Fruit fly (Drosophila melanogaster) whole organism, pupa: ENCODE measurements around the gene Lamtor1.

ENCODE experiments used
- CG10348 ChIP-seq: fragments of 200-800 bp; sonication (Bioruptor generic); IDR thresholded peaks from 2 replicates; pipeline ENCODE4 v1.3.6; 2022; ENCODE audit warnings: missing biosample characterization, missing genetic modification characterization
- CG12605 ChIP-seq: fragments of 200-800 bp; sonication (Bioruptor generic); IDR thresholded peaks from 2 replicates; pipeline ENCODE4 v1.3.6; 2022; ENCODE audit warnings: missing biosample characterization, missing genetic modification characterization
- CG13204 ChIP-seq: fragments of 200-800 bp; sonication (Bioruptor generic); optimal IDR thresholded peaks from 2 replicates; lab custom pipeline; 2018; ENCODE audit warnings: missing biosample characterization, mild to moderate bottlenecking, missing genetic modification characterization, moderate library complexity
- CG14655 ChIP-seq: fragments of 200-800 bp; sonication (Bioruptor generic); optimal IDR thresholded peaks from 3 replicates; lab custom pipeline; 2017; ENCODE audit warnings: mild to moderate bottlenecking, missing biosample characterization, missing genetic modification reagents, missing genetic modification characterization
- CG15710 ChIP-seq: fragments of 200-800 bp; sonication (Bioruptor generic); optimal IDR thresholded peaks from 2 replicates; lab custom pipeline; 2018; ENCODE audit warnings: missing biosample characterization, mild to moderate bottlenecking, missing genetic modification characterization, moderate library complexity
- CG17806 ChIP-seq: fragments of 200-800 bp; sonication (Bioruptor generic); optimal IDR thresholded peaks from 2 replicates; lab custom pipeline; 2018; ENCODE audit warnings: missing biosample characterization, mild to moderate bottlenecking, missing genetic modification characterization, moderate library complexity
- CG32121 ChIP-seq: fragments of 200-800 bp; sonication (Bioruptor generic); IDR thresholded peaks from 2 replicates; pipeline ENCODE4 v1.3.6; 2022; ENCODE audit warnings: missing biosample characterization, missing genetic modification characterization
- CG34367 ChIP-seq: fragments of 200-800 bp; sonication (Bioruptor generic); optimal IDR thresholded peaks from 2 replicates; lab custom pipeline; 2018; ENCODE audit warnings: missing biosample characterization, mild to moderate bottlenecking, missing genetic modification characterization
- CG4496 ChIP-seq: fragments of 200-800 bp; sonication (Bioruptor generic); IDR thresholded peaks from 3 replicates; pipeline ENCODE4 v1.3.6; 2022; ENCODE audit warnings: missing biosample characterization, missing genetic modification characterization
- CG8159 ChIP-seq: fragments of 200-800 bp; sonication (Bioruptor generic); optimal IDR thresholded peaks from 3 replicates; lab custom pipeline; 2018; ENCODE audit warnings: missing biosample characterization, mild to moderate bottlenecking, missing genetic modification characterization, moderate library complexity
- CG8301 ChIP-seq: fragments of 200-800 bp; sonication (Bioruptor generic); optimal IDR thresholded peaks from 2 replicates; lab custom pipeline; 2018; ENCODE audit warnings: missing biosample characterization, mild to moderate bottlenecking, missing genetic modification characterization
- CG9948 ChIP-seq: fragments of 200-800 bp; sonication (Bioruptor generic); optimal IDR thresholded peaks from 2 replicates; lab custom pipeline; 2018; ENCODE audit warnings: missing biosample characterization, mild to moderate bottlenecking, missing genetic modification characterization, moderate library complexity
- D1 ChIP-seq: fragments of 200-800 bp; sonication (Bioruptor generic); optimal IDR thresholded peaks from 2 replicates; lab custom pipeline; 2018; ENCODE audit warnings: missing biosample characterization, mild to moderate bottlenecking, missing genetic modification characterization, moderate library complexity
- EcR ChIP-seq: fragments of 200-800 bp; sonication (Bioruptor generic); optimal IDR thresholded peaks from 3 replicates; lab custom pipeline; 2019; ENCODE audit warnings: missing biosample characterization, missing genetic modification characterization, mild to moderate bottlenecking, moderate library complexity, missing genetic modification reagents
- Ets98B ChIP-seq: fragments of 200-800 bp; sonication (Bioruptor generic); IDR thresholded peaks from 2 replicates; pipeline ENCODE4 v1.3.6; 2022; ENCODE audit warnings: missing biosample characterization, missing genetic modification characterization
- Pif1A ChIP-seq: fragments of 200-800 bp; sonication (Bioruptor generic); optimal IDR thresholded peaks from 3 replicates; lab custom pipeline; 2016; ENCODE audit warnings: missing biosample characterization, missing genetic modification characterization
- Pif1B ChIP-seq: fragments of 200-800 bp; sonication (Bioruptor generic); optimal IDR thresholded peaks from 3 replicates; lab custom pipeline; 2016; ENCODE audit warnings: missing biosample characterization, missing genetic modification characterization
- Snoo ChIP-seq: fragments of 200-800 bp; sonication (Bioruptor generic); optimal IDR thresholded peaks from 3 replicates; lab custom pipeline; 2017; ENCODE audit warnings: missing biosample characterization, mild to moderate bottlenecking, missing genetic modification characterization, inconsistent platforms
- fd96Ca ChIP-seq: fragments of 200-800 bp; sonication (Bioruptor generic); IDR thresholded peaks from 3 replicates; pipeline ENCODE4 v1.3.6; 2022; ENCODE audit warnings: missing biosample characterization, missing genetic modification characterization
- gl ChIP-seq: fragments of 200-800 bp; sonication (Bioruptor generic); optimal IDR thresholded peaks from 2 replicates; lab custom pipeline; 2018; ENCODE audit warnings: missing biosample characterization, mild to moderate bottlenecking, missing genetic modification characterization
- rn ChIP-seq: fragments of 200-800 bp; sonication (Bioruptor generic); IDR thresholded peaks from 2 replicates; pipeline ENCODE4 v1.3.6; 2022; ENCODE audit warnings: missing biosample characterization, missing genetic modification characterization

The Lamtor1 gene

DNA sequence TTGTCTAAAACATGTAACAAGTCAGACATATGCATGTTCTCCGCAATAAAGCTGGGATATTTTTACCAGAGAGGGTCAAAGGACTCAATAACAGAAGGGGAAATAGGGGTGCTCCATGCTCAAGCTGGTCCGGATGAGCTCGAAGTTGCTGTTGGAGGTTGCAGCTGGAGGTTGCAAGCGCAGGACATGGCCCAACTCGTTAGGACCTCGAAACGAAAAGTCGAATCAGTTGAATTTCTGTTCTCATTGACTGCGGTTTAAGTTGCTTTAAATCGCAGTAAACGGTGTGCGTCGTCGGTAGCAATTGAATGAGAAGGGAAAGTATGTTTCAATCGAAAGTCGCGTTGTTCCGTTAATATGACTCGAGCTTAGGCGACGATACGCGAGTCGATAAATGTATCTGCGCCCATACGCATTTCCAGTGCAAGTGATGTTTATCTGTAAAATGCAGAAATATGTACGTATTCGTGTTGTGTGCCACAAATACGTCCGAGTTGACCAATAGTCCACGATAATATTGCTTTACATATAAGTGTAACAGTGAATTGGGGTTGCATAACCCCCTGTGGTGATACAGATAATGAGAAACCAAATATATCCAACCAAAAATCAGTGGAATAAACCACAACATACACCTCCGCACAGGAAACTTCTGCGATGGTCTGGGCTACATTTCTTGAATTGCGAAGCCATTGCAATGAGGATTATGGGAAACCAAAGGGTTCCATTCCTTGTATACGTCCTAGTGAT lies 23.6 kb downstream of the Lamtor1 start, which contains the start of gene kug:
kug (plus strand) TSS at position 269 of the 750 bp plus-strand sequence.
- no peak for TF ChIP-seq CG32121
- TF ChIP-seq EcR (GFP tag; lab: Kevin White, UChicago): peak; percentile 42
- TF ChIP-seq CG4496 (GFP tag; lab: Robert Waterston, UW): no peak
- TF ChIP-seq CG8301 (tag; lab: Kevin White, UChicago): no peak
- no peak for TF ChIP-seq CG13204
- no peak for TF ChIP-seq Pif1A (GFP tag; lab: Kevin White, UChicago)
- TF ChIP-seq, all 21 proteins: peak for 1

DNA sequence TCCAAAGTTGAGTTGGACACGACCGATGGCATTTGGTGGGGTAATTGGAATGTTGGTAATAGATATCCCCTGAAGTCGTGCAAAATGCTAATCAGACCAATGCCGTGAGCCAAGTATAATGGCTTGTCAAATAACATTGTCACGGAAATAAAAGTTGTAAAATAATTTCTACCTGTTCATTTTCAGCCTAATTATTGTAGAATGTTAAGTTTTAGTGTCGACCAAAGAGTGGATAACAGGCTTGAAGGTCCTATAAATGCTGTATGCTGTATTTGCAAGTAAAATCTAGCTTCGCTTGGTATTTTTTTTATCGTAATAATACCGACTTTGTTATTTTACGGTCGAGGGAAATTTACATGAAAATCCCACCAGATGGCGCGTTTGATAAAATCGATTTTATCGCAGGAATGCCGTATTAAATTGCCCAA lies 24.4 kb downstream of the Lamtor1 start:
- TF ChIP-seq Pif1A (GFP tag; lab: Kevin White, UChicago) (no peak), EcR (GFP tag; lab: Kevin White, UChicago) (no peak), CG17806 (tag; lab: Kevin White, UChicago) (no peak), CG9948 (tag; lab: Kevin White, UChicago) (no peak), Snoo (no peak), Ets98B (no peak), D1 (tag; lab: Kevin White, UChicago) (no peak), CG15710 (tag; lab: Kevin White, UChicago) (no peak), fd96Ca (GFP tag; lab: Robert Waterston, UW) (no peak), CG14655 (no peak), rn (GFP tag; lab: Robert Waterston, UW) (no peak), CG4496 (GFP tag; lab: Robert Waterston, UW) (no peak; the same call in 2 of the 3 replicates), Pif1B (GFP tag; lab: Kevin White, UChicago) (no peak), CG13204 (no peak), CG10348 (GFP tag; lab: Robert Waterston, UW) (no peak), CG12605 (GFP tag; lab: Robert Waterston, UW) (no peak), CG8301 (tag; lab: Kevin White, UChicago) (no peak), CG34367 (tag; lab: Kevin White, UChicago) (no peak)

DNA sequence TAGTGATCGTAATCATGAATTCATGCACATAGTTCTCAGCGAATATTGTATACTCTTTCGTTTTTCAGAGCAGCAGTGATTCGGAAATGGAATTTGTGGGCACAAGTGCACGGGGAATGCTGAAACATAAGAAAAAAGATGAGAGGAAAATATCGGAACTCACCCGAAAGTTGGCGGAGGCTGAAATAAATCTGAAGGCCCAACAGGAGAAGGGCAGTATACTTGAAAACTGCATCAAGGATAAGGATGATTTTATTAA lies 25.7 kb downstream of the Lamtor1 start:
- no peak for TF ChIP-seq CG17806 (tag; lab: Kevin White, UChicago)
- TF ChIP-seq CG4496 (GFP tag; lab: Robert Waterston, UW): 0 out of 3 replicates have a peak, but pooled peaks have one; percentile 4
- TF ChIP-seq, all 21 proteins: peak for 1

DNA sequence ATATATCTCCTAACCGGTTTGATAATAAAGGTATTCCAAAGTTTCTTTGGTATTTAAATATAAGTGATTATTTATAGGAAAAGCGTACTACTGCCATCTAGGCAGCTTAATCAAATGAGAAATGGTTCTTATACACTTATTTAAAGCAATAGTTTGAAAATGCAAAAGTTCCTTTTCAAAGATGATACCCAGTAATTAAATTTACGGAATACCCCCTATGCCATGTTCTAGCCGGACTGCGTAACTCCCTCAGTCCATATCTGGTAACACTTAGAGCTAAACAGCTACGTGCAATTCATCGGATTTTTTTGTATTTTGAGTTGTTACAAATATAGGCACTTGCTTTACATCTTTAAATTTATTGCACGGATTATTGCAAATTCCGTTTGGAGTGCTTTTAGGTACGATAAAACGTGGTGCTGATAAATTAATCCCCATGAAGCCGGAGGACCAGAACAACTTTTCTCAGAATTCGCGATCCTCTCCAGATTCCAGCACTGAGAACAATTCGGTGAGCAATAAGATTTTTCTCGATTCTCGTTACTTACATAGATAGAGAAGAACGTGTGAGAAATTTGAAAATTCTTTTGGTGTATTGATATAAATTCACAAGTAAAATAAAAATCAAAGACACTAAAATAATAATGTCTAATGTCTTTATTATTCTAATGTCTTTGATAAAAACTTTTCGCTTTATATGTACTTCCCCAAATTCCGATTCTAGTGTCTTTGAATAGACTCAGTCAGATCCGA lies 26.2 kb downstream of the Lamtor1 start, which contains the start of gene CG7668:
CG7668 (plus strand) TSS at position 255 of the 753 bp plus-strand sequence.
- TF ChIP-seq CG32121: peak; percentile 90
- peak; percentile 80 for TF ChIP-seq Pif1B (GFP tag; lab: Kevin White, UChicago)
- peak; percentile 83 for TF ChIP-seq CG34367 (tag; lab: Kevin White, UChicago)
- TF ChIP-seq CG13204: no peak
- peak; percentile 87 for TF ChIP-seq CG8301 (tag; lab: Kevin White, UChicago)
- TF ChIP-seq gl (tag; lab: Kevin White, UChicago): peak; percentile 83
- peak; percentile 89 for TF ChIP-seq CG12605 (GFP tag; lab: Robert Waterston, UW)
- peak; percentile 96 for TF ChIP-seq CG4496 (GFP tag; lab: Robert Waterston, UW)
- peak; percentile 86 for TF ChIP-seq CG9948 (tag; lab: Kevin White, UChicago)
- TF ChIP-seq CG8159 (tag; lab: Kevin White, UChicago): peak; percentile 92
- TF ChIP-seq fd96Ca (GFP tag; lab: Robert Waterston, UW): no peak
- TF ChIP-seq Snoo: peak; percentile 91
- TF ChIP-seq Ets98B: peak; percentile 93
- TF ChIP-seq D1 (tag; lab: Kevin White, UChicago): peak; percentile 81
- peak; percentile 92 for TF ChIP-seq CG17806 (tag; lab: Kevin White, UChicago)
- peak; percentile 89 for TF ChIP-seq CG14655
- no peak for TF ChIP-seq EcR (GFP tag; lab: Kevin White, UChicago)
- peak; percentile 92 for TF ChIP-seq CG15710 (tag; lab: Kevin White, UChicago)
- no peak; the same call in 1 of the 2 replicates for TF ChIP-seq rn (GFP tag; lab: Robert Waterston, UW)
- TF ChIP-seq Pif1A (GFP tag; lab: Kevin White, UChicago): peak; percentile 89
- 0 out of 2 replicates have a peak, but pooled peaks have one; percentile 20 for TF ChIP-seq CG10348 (GFP tag; lab: Robert Waterston, UW)

DNA sequence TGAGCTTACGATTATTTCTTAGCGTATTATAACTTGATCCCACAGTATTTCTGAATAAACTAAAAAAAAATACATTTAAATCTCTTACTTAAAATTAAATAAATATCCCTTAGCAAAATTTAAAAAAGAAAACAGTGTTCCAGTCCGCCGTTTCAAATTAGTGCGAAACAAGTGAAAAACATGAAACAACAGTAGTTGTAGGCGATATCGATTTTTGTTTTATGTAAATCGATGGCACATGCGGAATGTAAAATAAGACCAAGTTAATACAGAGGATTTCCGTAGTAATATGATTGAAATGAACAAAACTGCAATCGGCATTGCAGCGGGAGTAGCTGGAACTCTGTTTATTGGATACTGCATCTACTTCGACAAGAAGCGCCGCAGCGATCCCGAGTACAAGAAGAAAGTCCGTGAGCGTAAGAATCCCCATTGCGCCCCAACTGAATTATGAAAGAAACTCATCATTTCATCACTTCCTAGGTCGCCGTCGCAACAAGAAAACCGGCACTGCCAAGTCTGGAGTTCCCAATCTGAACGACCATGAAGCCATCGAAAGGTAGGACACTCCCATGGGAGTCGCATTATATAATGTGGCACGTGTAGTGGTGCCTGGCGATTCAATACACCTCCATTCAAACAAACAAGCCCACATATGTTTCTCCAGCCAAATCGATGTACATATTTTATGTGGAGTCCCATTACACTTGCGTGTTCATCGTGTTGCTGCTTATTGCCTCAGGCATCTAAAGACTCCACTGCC lies 27.8 kb downstream of the Lamtor1 start:
- TF ChIP-seq CG15710 (tag; lab: Kevin White, UChicago) (no peak), CG12605 (GFP tag; lab: Robert Waterston, UW) (no peak), fd96Ca (GFP tag; lab: Robert Waterston, UW) (no peak), CG32121 (no peak), CG34367 (tag; lab: Kevin White, UChicago) (no peak), EcR (GFP tag; lab: Kevin White, UChicago) (no peak)
